Fruit fly (Drosophila melanogaster) whole organism, embryonic: ENCODE data around the gene hd.
A peak's percentile ranks its signal among the peaks of the same experiment; 100 is the strongest.

Experiments used
- Abd-B ChIP-seq: fragments of 200-800 bp; sonication (Bioruptor generic); optimal IDR thresholded peaks from 2 replicates; lab custom pipeline; 2018; ENCODE audit warnings: missing biosample characterization, mild to moderate bottlenecking, missing genetic modification characterization, moderate library complexity
- Aef1 ChIP-seq: fragments of 200-800 bp; sonication (Bioruptor generic); IDR thresholded peaks from 3 replicates; pipeline ENCODE4 v1.3.6; 2022; ENCODE audit warnings: missing biosample characterization, missing genetic modification characterization
- Bteb2 ChIP-seq: fragments of 200-800 bp; sonication (Bioruptor generic); optimal IDR thresholded peaks from 2 replicates; lab custom pipeline; 2016; ENCODE audit warnings: missing biosample characterization, missing genetic modification characterization
- CG10543 ChIP-seq: fragments of 200-800 bp; sonication (Bioruptor generic); optimal IDR thresholded peaks from 3 replicates; lab custom pipeline; 2017; ENCODE audit warnings: missing biosample characterization, mild to moderate bottlenecking, missing genetic modification characterization, moderate library complexity
- CG11085 ChIP-seq: fragments of 200-800 bp; sonication (Bioruptor generic); IDR thresholded peaks from 2 replicates; pipeline ENCODE4 v1.3.6; 2022; ENCODE audit warnings: missing biosample characterization, missing genetic modification characterization
- CG11093 ChIP-seq: fragments of 200-800 bp; sonication (Bioruptor generic); IDR thresholded peaks from 3 replicates; pipeline ENCODE4 v1.3.6; 2022; ENCODE audit warnings: missing biosample characterization, missing genetic modification characterization
- CG11398 ChIP-seq: fragments of 200-800 bp; sonication (Bioruptor generic); optimal IDR thresholded peaks from 2 replicates; lab custom pipeline; 2016; ENCODE audit warnings: missing biosample characterization, missing genetic modification characterization
- CG12219 ChIP-seq: fragments of 200-800 bp; sonication (Bioruptor generic); optimal IDR thresholded peaks from 3 replicates; lab custom pipeline; 2018; ENCODE audit warnings: missing biosample characterization, mild to moderate bottlenecking, missing genetic modification characterization
- CG14860 ChIP-seq: fragments of 200-800 bp; sonication (Bioruptor generic); IDR thresholded peaks from 3 replicates; pipeline ENCODE4 v1.3.6; 2022; ENCODE audit warnings: missing biosample characterization, missing genetic modification characterization; ENCODE audit not compliant: partially characterized antibody
- CG14965 ChIP-seq: fragments of 200-800 bp; sonication (Bioruptor generic); optimal IDR thresholded peaks from 2 replicates; lab custom pipeline; 2016; ENCODE audit warnings: missing biosample characterization, missing genetic modification characterization, borderline replicate concordance
- CG15479 ChIP-seq: fragments of 200-800 bp; sonication (Bioruptor generic); optimal IDR thresholded peaks from 3 replicates; lab custom pipeline; 2019; ENCODE audit warnings: missing biosample characterization, mild to moderate bottlenecking, missing genetic modification characterization, moderate library complexity
- CG16863 ChIP-seq: fragments of 200-800 bp; sonication (Bioruptor generic); optimal IDR thresholded peaks from 3 replicates; lab custom pipeline; 2016; ENCODE audit warnings: missing biosample characterization, missing genetic modification characterization
- CG17359 ChIP-seq: fragments of 200-800 bp; sonication (Bioruptor generic); optimal IDR thresholded peaks from 3 replicates; lab custom pipeline; 2018; ENCODE audit warnings: missing biosample characterization, mild to moderate bottlenecking, missing genetic modification characterization, moderate library complexity
- CG18599 ChIP-seq: fragments of 200-800 bp; sonication (Bioruptor generic); optimal IDR thresholded peaks from 3 replicates; lab custom pipeline; 2017; ENCODE audit warnings: missing biosample characterization, missing genetic modification characterization, mild to moderate bottlenecking, moderate library complexity, missing genetic modification reagents
- CG2120 ChIP-seq: fragments of 200-800 bp; sonication (Bioruptor generic); optimal IDR thresholded peaks from 3 replicates; lab custom pipeline; 2016; ENCODE audit warnings: missing biosample characterization, missing genetic modification characterization
- CG2199 ChIP-seq: fragments of 200-800 bp; sonication (Bioruptor generic); IDR thresholded peaks from 3 replicates; pipeline ENCODE4 v1.3.6; 2022; ENCODE audit warnings: missing biosample characterization, missing genetic modification characterization
- CG33557 ChIP-seq: fragments of 200-800 bp; sonication (Bioruptor generic); optimal IDR thresholded peaks from 2 replicates; lab custom pipeline; 2019; ENCODE audit warnings: missing biosample characterization, mild to moderate bottlenecking, missing genetic modification characterization, moderate library complexity
- CG9817 ChIP-seq: fragments of 200-800 bp; sonication (Bioruptor generic); optimal IDR thresholded peaks from 2 replicates; lab custom pipeline; 2018; ENCODE audit warnings: missing biosample characterization, mild to moderate bottlenecking, missing genetic modification characterization, moderate library complexity
- CG9876 ChIP-seq: fragments of 200-800 bp; sonication (Bioruptor generic); optimal IDR thresholded peaks from 2 replicates; lab custom pipeline; 2016; ENCODE audit warnings: missing biosample characterization, missing genetic modification characterization
- Chrac-16 ChIP-seq: fragments of 200-800 bp; sonication (Bioruptor generic); optimal IDR thresholded peaks from 3 replicates; lab custom pipeline; 2016; ENCODE audit warnings: missing biosample characterization, missing genetic modification characterization
- HHEX ChIP-seq: fragments of 200-800 bp; sonication (Bioruptor generic); optimal IDR thresholded peaks from 3 replicates; lab custom pipeline; 2017; ENCODE audit warnings: missing biosample characterization, mild to moderate bottlenecking, missing genetic modification characterization, missing genetic modification reagents
- MBD-R2 ChIP-seq: fragments of 200-800 bp; sonication (Bioruptor generic); IDR thresholded peaks from 2 replicates; pipeline ENCODE4 v1.3.6; 2022; ENCODE audit warnings: missing biosample characterization, missing genetic modification characterization
- Myb ChIP-seq: fragments of 200-800 bp; sonication (Bioruptor generic); optimal IDR thresholded peaks from 2 replicates; lab custom pipeline; 2016; ENCODE audit warnings: missing biosample characterization, missing genetic modification characterization
- Ravus ChIP-seq: fragments of 200-800 bp; sonication (Bioruptor generic); IDR thresholded peaks from 2 replicates; pipeline ENCODE4 v1.3.6; 2022; ENCODE audit warnings: missing biosample characterization, missing genetic modification characterization
- Scr ChIP-seq: fragments of 200-800 bp; sonication (Bioruptor generic); IDR thresholded peaks from 2 replicates; pipeline ENCODE4 v1.3.6; 2022; ENCODE audit warnings: missing biosample characterization, missing genetic modification characterization; ENCODE audit not compliant: partially characterized antibody
- Side ChIP-seq: fragments of 200-800 bp; sonication (Bioruptor generic); optimal IDR thresholded peaks from 2 replicates; lab custom pipeline; 2016; ENCODE audit warnings: missing biosample characterization, missing genetic modification characterization
- Sry-δ ChIP-seq: fragments of 200-800 bp; sonication (Bioruptor generic); optimal IDR thresholded peaks from 2 replicates; lab custom pipeline; 2016; ENCODE audit warnings: missing biosample characterization, missing genetic modification characterization
- ato ChIP-seq: fragments of 200-800 bp; sonication (Bioruptor generic); IDR thresholded peaks from 2 replicates; pipeline ENCODE4 v1.3.6; 2022; ENCODE audit warnings: missing biosample characterization, missing genetic modification characterization; ENCODE audit not compliant: partially characterized antibody
- bigmax ChIP-seq: fragments of 200-800 bp; sonication (Bioruptor generic); optimal IDR thresholded peaks from 2 replicates; lab custom pipeline; 2018; ENCODE audit warnings: missing biosample characterization, mild to moderate bottlenecking, missing genetic modification characterization
- chif ChIP-seq, 2 experiments: fragments of 200-800 bp; sonication (Bioruptor generic); optimal IDR thresholded peaks; 3 replicates each; lab custom pipeline; 2016; ENCODE audit warnings: missing biosample characterization in 2 of 2, missing genetic modification characterization in 2 of 2
- chm ChIP-seq: fragments of 200-800 bp; sonication (Bioruptor generic); IDR thresholded peaks from 2 replicates; pipeline ENCODE4 v1.3.6; 2022; ENCODE audit warnings: missing biosample characterization, missing genetic modification characterization
- corto ChIP-seq: fragments of 200-800 bp; sonication (Bioruptor generic); optimal IDR thresholded peaks from 2 replicates; lab custom pipeline; 2016; ENCODE audit warnings: missing biosample characterization, mild to moderate bottlenecking, missing genetic modification characterization, moderate library complexity
- dimm ChIP-seq: fragments of 200-800 bp; sonication (Bioruptor generic); IDR thresholded peaks from 2 replicates; pipeline ENCODE4 v1.3.6; 2022; ENCODE audit warnings: missing biosample characterization, missing genetic modification characterization
- dpn ChIP-seq, 2 experiments: fragments of 200-800 bp; sonication (Bioruptor generic); optimal IDR thresholded peaks; 3 replicates each; lab custom pipeline; 2016; ENCODE audit warnings: missing biosample characterization in 2 of 2, missing genetic modification characterization in 2 of 2
- eve ChIP-seq, 2 experiments: fragments of >200 bp; optimal IDR thresholded peaks; 2 replicates each; lab custom pipeline; 2017; ENCODE audit warnings: missing biosample characterization in 2 of 2, missing genetic modification characterization in 2 of 2
- fd102C ChIP-seq: fragments of 200-800 bp; sonication (Bioruptor generic); optimal IDR thresholded peaks from 2 replicates; lab custom pipeline; 2018; ENCODE audit warnings: missing biosample characterization, mild to moderate bottlenecking, missing genetic modification characterization, moderate library complexity
- grau ChIP-seq: fragments of 200-800 bp; optimal IDR thresholded peaks from 3 replicates; lab custom pipeline; 2019; ENCODE audit warnings: missing biosample characterization, mild to moderate bottlenecking, missing genetic modification characterization, moderate library complexity
- h ChIP-seq: fragments of >200 bp; optimal IDR thresholded peaks from 2 replicates; lab custom pipeline; 2017
- hbn ChIP-seq: fragments of 200-800 bp; sonication (Bioruptor generic); IDR thresholded peaks from 2 replicates; pipeline ENCODE4 v1.3.6; 2022; ENCODE audit warnings: missing biosample characterization, missing genetic modification characterization; ENCODE audit not compliant: partially characterized antibody
- hkb ChIP-seq, 2 experiments: fragments of 200-800 bp in 1 of 2; fragments of >200 bp in 1 of 2; sonication (Bioruptor generic) in 1 of 2; IDR thresholded peaks in 1 of 2; optimal IDR thresholded peaks in 1 of 2; 2 replicates each; pipeline versions ENCODE4 v1.3.6 to Lab custom; 2017 to 2022; ENCODE audit warnings: missing biosample characterization in 1 of 2, missing genetic modification characterization in 1 of 2
- insv ChIP-seq, 2 experiments: fragments of 200-800 bp; sonication (Bioruptor generic); optimal IDR thresholded peaks; 3 replicates each; lab custom pipeline; 2016 to 2018; ENCODE audit warnings: missing biosample characterization in 2 of 2, missing genetic modification characterization in 2 of 2
- jumu ChIP-seq: fragments of 200-800 bp; sonication (Bioruptor generic); optimal IDR thresholded peaks from 3 replicates; lab custom pipeline; 2016; ENCODE audit warnings: missing biosample characterization, missing genetic modification characterization
- kni ChIP-seq: fragments of 200-800 bp; sonication (Bioruptor generic); optimal IDR thresholded peaks from 3 replicates; lab custom pipeline; 2017; ENCODE audit warnings: mild to moderate bottlenecking, missing biosample characterization, missing genetic modification reagents, missing genetic modification characterization
- nmo ChIP-seq: fragments of 200-800 bp; sonication (Bioruptor generic); optimal IDR thresholded peaks from 2 replicates; lab custom pipeline; 2018; ENCODE audit warnings: missing biosample characterization, mild to moderate bottlenecking, missing genetic modification characterization, moderate library complexity
- oc ChIP-seq: fragments of 200-800 bp; sonication (Bioruptor generic); optimal IDR thresholded peaks from 2 replicates; lab custom pipeline; 2018; ENCODE audit warnings: missing biosample characterization, mild to moderate bottlenecking, missing genetic modification characterization, moderate library complexity
- peb ChIP-seq: fragments of 200-800 bp; sonication (Bioruptor generic); IDR thresholded peaks from 2 replicates; pipeline ENCODE4 v1.3.6; 2022; ENCODE audit warnings: missing biosample characterization, missing genetic modification characterization
- psq ChIP-seq: fragments of 200-800 bp; sonication (Bioruptor generic); optimal IDR thresholded peaks from 2 replicates; lab custom pipeline; 2017; ENCODE audit warnings: missing biosample characterization, missing genetic modification characterization
- trem ChIP-seq: fragments of 200-800 bp; optimal IDR thresholded peaks from 3 replicates; lab custom pipeline; 2019; ENCODE audit warnings: missing biosample characterization, mild to moderate bottlenecking, missing genetic modification characterization, moderate library complexity
- zen ChIP-seq: fragments of 200-800 bp; sonication (Bioruptor generic); optimal IDR thresholded peaks from 3 replicates; lab custom pipeline; 2018; ENCODE audit warnings: missing biosample characterization, mild to moderate bottlenecking, missing genetic modification characterization, moderate library complexity
- zfh2 ChIP-seq: fragments of 200-800 bp; sonication (Bioruptor generic); optimal IDR thresholded peaks from 2 replicates; lab custom pipeline; 2016; ENCODE audit warnings: missing biosample characterization, missing genetic modification characterization

Gene hd

dm6 chr3R:5393742-5394391 is 19.1 kb upstream of the hd start, which contains the start of gene CG1172 (continued):
- TF ChIP-seq jumu (GFP tag; lab: Kevin White, UChicago) (no peak), hkb (optimal IDR thresholded peaks at IDR 0.05; lab: Kevin White, UChicago) (no peak), hkb (GFP tag; IDR thresholded peaks at IDR 0.05; lab: Robert Waterston, UW) (no peak), chm (GFP tag; lab: Robert Waterston, UW) (no peak), corto (no peak), CG12219 (GFP tag; lab: Kevin White, UChicago) (no peak), Sry-δ (peak; percentile 70), CG9876 (no peak), dimm (GFP tag; lab: Robert Waterston, UW) (no peak), nmo (GFP tag; lab: Kevin White, UChicago) (peak; percentile 49), zen (tag; lab: Kevin White, UChicago) (peak; percentile 44), Bteb2 (GFP tag; lab: Kevin White, UChicago) (no peak), CG11093 (GFP tag; lab: Robert Waterston, UW) (no peak), eve (GFP tag; optimal IDR thresholded peaks at IDR 0.05; lab: Kevin White, UChicago) (no peak), psq (GFP tag; lab: Kevin White, UChicago) (no peak), CG2199 (no peak), MBD-R2 (peak; percentile 59), kni (GFP tag; lab: Kevin White, UChicago) (no peak), chif (GFP tag; optimal IDR thresholded peaks at IDR 0.05; lab: Kevin White, UChicago) (no peak), Aef1 (no peak), oc (tag; lab: Kevin White, UChicago) (no peak), CG9817 (tag; lab: Kevin White, UChicago) (no peak), CG15479 (GFP tag; lab: Kevin White, UChicago) (no peak), HHEX (GFP tag; lab: Kevin White, UChicago) (no peak), grau (tag; lab: Kevin White, UChicago) (no peak), Ravus (GFP tag; lab: Robert Waterston, UW) (no peak), trem (peak; percentile 83), fd102C (GFP tag; lab: Kevin White, UChicago) (no peak), Abd-B (GFP tag; lab: Kevin White, UChicago) (peak; percentile 40), Myb (GFP tag; lab: Kevin White, UChicago) (peak; percentile 58), CG17359 (tag; lab: Kevin White, UChicago) (no peak), zfh2 (no peak), CG16863 (GFP tag; lab: Kevin White, UChicago) (no peak), Chrac-16 (GFP tag; lab: Kevin White, UChicago) (no peak), hbn (GFP tag; lab: Robert Waterston, UW) (peak; percentile 79), h (lab: Kevin White, UChicago) (no peak), Scr (GFP tag; lab: Robert Waterston, UW) (peak; percentile 79), dpn (GFP tag; optimal IDR thresholded peaks at IDR 0.05; lab: Kevin White, UChicago) (peak in 1 of 2 experiments; percentile 3), ato (GFP tag; lab: Robert Waterston, UW) (no peak), CG14965 (GFP tag; lab: Kevin White, UChicago) (no peak), CG11398 (no peak), CG18599 (GFP tag; lab: Kevin White, UChicago) (no peak), CG14860 (GFP tag; lab: Robert Waterston, UW) (peak; percentile 28; the same call in 1 of the 3 replicates), insv (GFP tag; optimal IDR thresholded peaks at IDR 0.05; lab: Kevin White, UChicago) (peak in 1 of 2 experiments; percentile 6), CG2120 (GFP tag; lab: Kevin White, UChicago) (no peak), CG10543 (no peak), CG33557 (no peak), bigmax (GFP tag; lab: Kevin White, UChicago) (no peak), peb (GFP tag; lab: Robert Waterston, UW) (no peak), CG11085 (GFP tag; lab: Robert Waterston, UW) (no peak), Side (GFP tag; lab: Kevin White, UChicago) (no peak)
